Fruit fly (Drosophila melanogaster) whole organism, embryonic: Measurements from ENCODE around the gene GstZ1.

Experiments
- ATbp ChIP-seq: fragments of 200-800 bp; sonication (Bioruptor generic); optimal IDR thresholded peaks from 2 replicates; lab custom pipeline; 2017; ENCODE audit warnings: missing biosample characterization, mild to moderate bottlenecking, missing genetic modification characterization, missing genetic modification reagents
- Atf6 ChIP-seq: fragments of 200-800 bp; sonication (Bioruptor generic); IDR thresholded peaks from 2 replicates; pipeline ENCODE4 v1.3.6; 2022; ENCODE audit warnings: missing biosample characterization, missing genetic modification characterization
- CG10366 ChIP-seq: fragments of 200-800 bp; sonication (Bioruptor generic); IDR thresholded peaks from 2 replicates; pipeline ENCODE4 v1.3.6; 2022; ENCODE audit warnings: missing biosample characterization, missing genetic modification characterization
- CG13123 ChIP-seq: fragments of 200-800 bp; sonication (Bioruptor generic); optimal IDR thresholded peaks from 2 replicates; lab custom pipeline; 2016; ENCODE audit warnings: missing biosample characterization, missing genetic modification characterization
- CG1529 ChIP-seq: fragments of 200-800 bp; sonication (Bioruptor generic); optimal IDR thresholded peaks from 3 replicates; lab custom pipeline; 2018; ENCODE audit warnings: missing biosample characterization, missing genetic modification characterization
- CG15514 ChIP-seq: fragments of 200-800 bp; sonication (Bioruptor generic); optimal IDR thresholded peaks from 3 replicates; lab custom pipeline; 2017; ENCODE audit warnings: missing biosample characterization, missing genetic modification characterization, mild to moderate bottlenecking, moderate library complexity, missing genetic modification reagents
- CG16813 ChIP-seq: fragments of 200-800 bp; sonication (Bioruptor generic); IDR thresholded peaks from 3 replicates; pipeline ENCODE4 v1.3.6; 2022; ENCODE audit warnings: missing biosample characterization, missing genetic modification characterization; ENCODE audit not compliant: partially characterized antibody
- CG18476 ChIP-seq: fragments of 200-800 bp; sonication (Bioruptor generic); optimal IDR thresholded peaks from 2 replicates; lab custom pipeline; 2016; ENCODE audit warnings: missing biosample characterization, mild to moderate bottlenecking, missing genetic modification characterization
- CG33213 ChIP-seq: fragments of 200-800 bp; sonication (Bioruptor generic); optimal IDR thresholded peaks from 3 replicates; lab custom pipeline; 2016; ENCODE audit warnings: missing biosample characterization, missing genetic modification characterization
- CG33557 ChIP-seq: fragments of 200-800 bp; sonication (Bioruptor generic); optimal IDR thresholded peaks from 2 replicates; lab custom pipeline; 2019; ENCODE audit warnings: missing biosample characterization, mild to moderate bottlenecking, missing genetic modification characterization, moderate library complexity
- CG3726 ChIP-seq: fragments of 200-800 bp; sonication (Bioruptor generic); IDR thresholded peaks from 3 replicates; pipeline ENCODE4, ENCODE4 v1.3.6; 2022; ENCODE audit warnings: missing biosample characterization, missing genetic modification characterization
- CG3995 ChIP-seq: fragments of 200-800 bp; sonication (Bioruptor generic); optimal IDR thresholded peaks from 3 replicates; lab custom pipeline; 2016; ENCODE audit warnings: missing biosample characterization, missing genetic modification characterization
- CG4360 ChIP-seq: fragments of 200-800 bp; sonication (Bioruptor generic); IDR thresholded peaks from 2 replicates; pipeline ENCODE4 v1.3.6; 2022; ENCODE audit warnings: missing biosample characterization, missing genetic modification characterization
- CG4854 ChIP-seq: fragments of 200-800 bp; sonication (Bioruptor generic); optimal IDR thresholded peaks from 2 replicates; lab custom pipeline; 2016; ENCODE audit warnings: missing biosample characterization, missing genetic modification characterization, inconsistent platforms
- CG6254 ChIP-seq: fragments of 200-800 bp; sonication (Bioruptor generic); optimal IDR thresholded peaks from 3 replicates; lab custom pipeline; 2017; ENCODE audit warnings: mild to moderate bottlenecking, missing biosample characterization, missing genetic modification reagents, missing genetic modification characterization
- CG6683 ChIP-seq: fragments of 200-800 bp; sonication (Bioruptor generic); optimal IDR thresholded peaks from 2 replicates; lab custom pipeline; 2017; ENCODE audit warnings: missing biosample characterization, mild to moderate bottlenecking, missing genetic modification characterization, missing genetic modification reagents
- CG7556 ChIP-seq: fragments of 200-800 bp; sonication (Bioruptor generic); optimal IDR thresholded peaks from 2 replicates; lab custom pipeline; 2017; ENCODE audit warnings: missing biosample characterization, mild to moderate bottlenecking, missing genetic modification characterization
- CG9437 ChIP-seq: fragments of 200-800 bp; sonication (Bioruptor generic); optimal IDR thresholded peaks from 2 replicates; lab custom pipeline; 2018; ENCODE audit warnings: missing biosample characterization, mild to moderate bottlenecking, missing genetic modification characterization
- CG9727 ChIP-seq: fragments of 200-800 bp; sonication (Bioruptor generic); optimal IDR thresholded peaks from 3 replicates; lab custom pipeline; 2017; ENCODE audit warnings: missing biosample characterization, mild to moderate bottlenecking, missing genetic modification characterization
- CoRest ChIP-seq: fragments of 200-800 bp; sonication (Bioruptor generic); optimal IDR thresholded peaks from 3 replicates; lab custom pipeline; 2018; ENCODE audit warnings: missing biosample characterization, mild to moderate bottlenecking, missing genetic modification characterization, moderate library complexity
- Dbx ChIP-seq: fragments of 200-800 bp; sonication (Bioruptor generic); IDR thresholded peaks from 3 replicates; pipeline ENCODE4 v1.3.6; 2022; ENCODE audit warnings: missing biosample characterization, missing genetic modification characterization
- Dfd ChIP-seq, 2 experiments: fragments of >200 bp; optimal IDR thresholded peaks; 2 replicates each; lab custom pipeline; 2017; ENCODE audit warnings: missing biosample characterization in 2 of 2, missing genetic modification characterization in 2 of 2
- Dip2 ChIP-seq: fragments of 200-800 bp; sonication (Bioruptor generic); IDR thresholded peaks from 2 replicates; pipeline ENCODE4 v1.3.6; 2022; ENCODE audit warnings: missing biosample characterization, missing genetic modification characterization
- Dll ChIP-seq: fragments of 200-800 bp; sonication (Bioruptor generic); IDR thresholded peaks from 4 replicates; pipeline ENCODE4 v1.3.6; 2022; ENCODE audit warnings: missing biosample characterization, missing genetic modification characterization; ENCODE audit not compliant: partially characterized antibody
- Dp ChIP-seq: fragments of 200-800 bp; sonication (Bioruptor generic); optimal IDR thresholded peaks from 2 replicates; lab custom pipeline; 2018; ENCODE audit warnings: missing biosample characterization, mild to moderate bottlenecking, missing genetic modification characterization, moderate library complexity
- Gug ChIP-seq: fragments of 200-800 bp; sonication (Bioruptor generic); IDR thresholded peaks from 4 replicates; pipeline ENCODE4 v1.3.6; 2022; ENCODE audit warnings: missing biosample characterization, missing genetic modification characterization
- HmgZ ChIP-seq: fragments of 200-800 bp; sonication (Bioruptor generic); optimal IDR thresholded peaks from 2 replicates; lab custom pipeline; 2018; ENCODE audit warnings: missing biosample characterization, mild to moderate bottlenecking, missing genetic modification characterization
- Hr3 ChIP-seq: fragments of 200-800 bp; sonication (Bioruptor generic); optimal IDR thresholded peaks from 3 replicates; lab custom pipeline; 2016; ENCODE audit warnings: missing biosample characterization, missing genetic modification characterization
- Myb ChIP-seq: fragments of 200-800 bp; sonication (Bioruptor generic); optimal IDR thresholded peaks from 2 replicates; lab custom pipeline; 2016; ENCODE audit warnings: missing biosample characterization, missing genetic modification characterization
- Poxn ChIP-seq: fragments of 200-800 bp; sonication (Bioruptor generic); IDR thresholded peaks from 2 replicates; pipeline ENCODE4 v1.3.6; 2022; ENCODE audit warnings: missing biosample characterization, missing genetic modification characterization
- Ptx1 ChIP-seq: fragments of 200-800 bp; sonication (Bioruptor generic); IDR thresholded peaks from 2 replicates; pipeline ENCODE4 v1.3.6; 2022; ENCODE audit warnings: missing biosample characterization, missing genetic modification characterization
- Ravus ChIP-seq: fragments of 200-800 bp; sonication (Bioruptor generic); IDR thresholded peaks from 2 replicates; pipeline ENCODE4 v1.3.6; 2022; ENCODE audit warnings: missing biosample characterization, missing genetic modification characterization
- Sox102F ChIP-seq: fragments of 200-800 bp; sonication (Bioruptor generic); optimal IDR thresholded peaks from 2 replicates; lab custom pipeline; 2018; ENCODE audit warnings: missing biosample characterization, mild to moderate bottlenecking, missing genetic modification characterization, moderate library complexity
- Usf ChIP-seq: fragments of 200-800 bp; sonication (Bioruptor generic); optimal IDR thresholded peaks from 2 replicates; lab custom pipeline; 2017; ENCODE audit warnings: missing genotype, missing biosample characterization, missing genetic modification characterization
- ab ChIP-seq: fragments of 200-800 bp; sonication (Bioruptor generic); optimal IDR thresholded peaks from 2 replicates; lab custom pipeline; 2016; ENCODE audit warnings: missing biosample characterization, missing genetic modification characterization
- ato ChIP-seq: fragments of 200-800 bp; sonication (Bioruptor generic); IDR thresholded peaks from 2 replicates; pipeline ENCODE4 v1.3.6; 2022; ENCODE audit warnings: missing biosample characterization, missing genetic modification characterization; ENCODE audit not compliant: partially characterized antibody
- bbx ChIP-seq: fragments of 200-800 bp; sonication (Bioruptor generic); IDR thresholded peaks from 2 replicates; pipeline ENCODE4 v1.3.6; 2022; ENCODE audit warnings: missing biosample characterization, missing genetic modification characterization; ENCODE audit not compliant: partially characterized antibody
- bcd ChIP-seq: fragments of 200-800 bp; sonication (Bioruptor generic); optimal IDR thresholded peaks from 2 replicates; lab custom pipeline; 2017; ENCODE audit warnings: missing biosample characterization, mild to moderate bottlenecking, missing genetic modification characterization
- chinmo ChIP-seq: fragments of 200-800 bp; sonication (Bioruptor generic); IDR thresholded peaks from 4 replicates; pipeline ENCODE4 v1.3.6; 2022; ENCODE audit warnings: missing biosample characterization, missing genetic modification characterization; ENCODE audit not compliant: partially characterized antibody
- dimm ChIP-seq: fragments of 200-800 bp; sonication (Bioruptor generic); IDR thresholded peaks from 2 replicates; pipeline ENCODE4 v1.3.6; 2022; ENCODE audit warnings: missing biosample characterization, missing genetic modification characterization
- dm ChIP-seq: fragments of 200-800 bp; sonication (Bioruptor generic); optimal IDR thresholded peaks from 3 replicates; lab custom pipeline; 2016; ENCODE audit warnings: missing biosample characterization, missing genetic modification characterization
- jumu ChIP-seq: fragments of 200-800 bp; sonication (Bioruptor generic); optimal IDR thresholded peaks from 3 replicates; lab custom pipeline; 2016; ENCODE audit warnings: missing biosample characterization, missing genetic modification characterization
- org-1 ChIP-seq: fragments of 200-800 bp; sonication (Bioruptor generic); optimal IDR thresholded peaks from 2 replicates; lab custom pipeline; 2017; ENCODE audit warnings: missing biosample characterization, missing genetic modification characterization
- pan ChIP-seq, 4 experiments: fragments of >200 bp in 3 of 4; fragments of 200-800 bp in 1 of 4; sonication (Bioruptor generic) in 1 of 4; optimal IDR thresholded peaks in 3 of 4; IDR thresholded peaks in 1 of 4; 2 replicates each; pipeline versions ENCODE4 v1.3.6 to Lab custom; 2017 to 2022; ENCODE audit warnings: missing biosample characterization in 2 of 4, missing genetic modification characterization in 2 of 4, mixed read lengths in 1 of 4
- salm ChIP-seq: fragments of 200-800 bp; sonication (Bioruptor generic); optimal IDR thresholded peaks from 2 replicates; lab custom pipeline; 2018; ENCODE audit warnings: missing biosample characterization, mild to moderate bottlenecking, missing genetic modification characterization
- sens ChIP-seq: fragments of 200-800 bp; sonication (Bioruptor generic); peaks from one replicate; lab custom pipeline; 2016; ENCODE audit warnings: missing biosample characterization, missing genetic modification characterization
- shn ChIP-seq: fragments of 200-800 bp; sonication (Bioruptor generic); optimal IDR thresholded peaks from 3 replicates; lab custom pipeline; 2016; ENCODE audit warnings: missing biosample characterization, missing genetic modification characterization
- sug ChIP-seq: fragments of 200-800 bp; optimal IDR thresholded peaks from 2 replicates; lab custom pipeline; 2019; ENCODE audit warnings: missing biosample characterization, mild to moderate bottlenecking, missing genetic modification characterization, moderate library complexity
- tap ChIP-seq: fragments of 200-800 bp; optimal IDR thresholded peaks from 3 replicates; lab custom pipeline; 2019; ENCODE audit warnings: missing biosample characterization, mild to moderate bottlenecking, missing genetic modification characterization, moderate library complexity
- wek ChIP-seq: fragments of 200-800 bp; sonication (Bioruptor generic); optimal IDR thresholded peaks from 3 replicates; lab custom pipeline; 2018; ENCODE audit warnings: missing biosample characterization, mild to moderate bottlenecking, missing genetic modification characterization, moderate library complexity

Gene GstZ1

dm6 chr3R:9428189-9428699 lies 28.1 kb downstream of the GstZ1 start (continued):
- TF ChIP-seq CG3995 (GFP tag; lab: Kevin White, UChicago) = no peak
- no peak for TF ChIP-seq Ravus (GFP tag; lab: Robert Waterston, UW)
- no peak for TF ChIP-seq CG10366 (GFP tag; lab: Robert Waterston, UW)
- TF ChIP-seq Gug = no peak
- TF ChIP-seq org-1 (GFP tag; lab: Kevin White, UChicago) = peak; percentile 51
- no peak for TF ChIP-seq CG4854 (GFP tag; lab: Kevin White, UChicago)
- TF ChIP-seq sens = peak; percentile 79
- no peak for TF ChIP-seq jumu
- TF ChIP-seq ATbp (GFP tag; lab: Kevin White, UChicago) = peak; percentile 71
- no peak for TF ChIP-seq Usf (GFP tag; lab: Kevin White, UChicago)
- TF ChIP-seq Dbx (GFP tag; lab: Robert Waterston, UW) = peak; percentile 58; the same call in 1 of the 3 replicates
- no peak for TF ChIP-seq Sox102F (GFP tag; lab: Kevin White, UChicago)
- peak; percentile 98 for TF ChIP-seq chinmo
- no peak for TF ChIP-seq Dip2 (GFP tag; lab: Robert Waterston, UW)
- no peak for TF ChIP-seq CG16813 (GFP tag; lab: Robert Waterston, UW)
- no peak for TF ChIP-seq CG13123 (GFP tag; lab: Kevin White, UChicago)
- no peak for TF ChIP-seq shn (GFP tag; lab: Kevin White, UChicago)
- TF ChIP-seq CG6254 = peak; percentile 59
- TF ChIP-seq sug (tag; lab: Kevin White, UChicago) = peak; percentile 39
- peak; percentile 54 for TF ChIP-seq CG4360
- TF ChIP-seq dm (GFP tag; lab: Kevin White, UChicago) = no peak
- TF ChIP-seq dimm (GFP tag; lab: Robert Waterston, UW) = no peak
- peak; percentile 62 for TF ChIP-seq salm (tag; lab: Kevin White, UChicago)
- TF ChIP-seq bbx (GFP tag; lab: Robert Waterston, UW) = 0 out of 2 replicates have a peak, but pooled peaks have one; percentile 11
- TF ChIP-seq ato (GFP tag; lab: Robert Waterston, UW) = no peak
- TF ChIP-seq CG15514 (GFP tag; lab: Kevin White, UChicago) = peak; percentile 40
- TF ChIP-seq tap (tag; lab: Kevin White, UChicago) = no peak
- no peak for TF ChIP-seq Poxn (GFP tag; lab: Robert Waterston, UW)
- peak; percentile 81 for TF ChIP-seq wek
- peak; percentile 36 for TF ChIP-seq CG1529 (GFP tag; lab: Kevin White, UChicago)
- TF ChIP-seq CG9437 (GFP tag; lab: Kevin White, UChicago) = no peak
- peak; percentile 51; the same call in 3 of the 4 replicates for TF ChIP-seq Dll (GFP tag; lab: Robert Waterston, UW)
- no peak for TF ChIP-seq ab (GFP tag; lab: Kevin White, UChicago)
- TF ChIP-seq pan (optimal IDR thresholded peaks at IDR 0.05; lab: Kevin White, UChicago) = no peak
- TF ChIP-seq pan (GFP tag; optimal IDR thresholded peaks at IDR 0.05 in 1 of 2, IDR thresholded peaks at IDR 0.05 in 1 of 2) = no peak
- TF ChIP-seq Dp = no peak
- TF ChIP-seq CoRest = no peak
- no peak for TF ChIP-seq CG18476 (GFP tag; lab: Kevin White, UChicago)
- TF ChIP-seq Myb (GFP tag; lab: Kevin White, UChicago) = no peak
- TF ChIP-seq CG33557 = peak; percentile 48
- peak; percentile 66 for TF ChIP-seq Atf6
- no peak for TF ChIP-seq CG6683 (GFP tag; lab: Kevin White, UChicago)
- TF ChIP-seq HmgZ (tag; lab: Kevin White, UChicago) = peak; percentile 52
- peak; percentile 19 for TF ChIP-seq CG9727 (GFP tag; lab: Kevin White, UChicago)
- TF ChIP-seq Hr3 (GFP tag; lab: Kevin White, UChicago) = no peak
- no peak for TF ChIP-seq Dfd (GFP tag; optimal IDR thresholded peaks at IDR 0.05; lab: Kevin White, UChicago)
- no peak for TF ChIP-seq Ptx1
- peak; percentile 17 for TF ChIP-seq CG7556
- no peak for TF ChIP-seq bcd (GFP tag; lab: Kevin White, UChicago)
- TF ChIP-seq CG3726 (GFP tag; lab: Robert Waterston, UW) = no peak; the same call in 2 of the 3 replicates
- no peak for TF ChIP-seq CG33213 (GFP tag; lab: Kevin White, UChicago)
